Fruit fly (Drosophila melanogaster) whole organism, adult: ENCODE results near the gene Pura.

Source experiments
- CG11617 ChIP-seq: fragments of 200-800 bp; sonication (Bioruptor generic); optimal IDR thresholded peaks from 2 replicates; lab custom pipeline; 2017; ENCODE audit warnings: mild to moderate bottlenecking, missing biosample characterization, missing genetic modification reagents, missing genetic modification characterization
- CG12768 ChIP-seq: fragments of 200-800 bp; sonication (Bioruptor generic); optimal IDR thresholded peaks from 2 replicates; lab custom pipeline; 2017; ENCODE audit warnings: missing biosample characterization, missing genetic modification characterization, mild to moderate bottlenecking, moderate library complexity, missing genetic modification reagents
- CG14711 ChIP-seq: fragments of 200-800 bp; sonication (Bioruptor generic); optimal IDR thresholded peaks from 2 replicates; lab custom pipeline; 2018; ENCODE audit warnings: missing biosample characterization, mild to moderate bottlenecking, missing genetic modification characterization, moderate library complexity
- CG1620 ChIP-seq: fragments of 200-800 bp; sonication (Bioruptor generic); optimal IDR thresholded peaks from 2 replicates; lab custom pipeline; 2016; ENCODE audit warnings: missing biosample characterization, missing genetic modification characterization
- CG33017 ChIP-seq: fragments of 200-800 bp; sonication (Bioruptor generic); optimal IDR thresholded peaks from 2 replicates; lab custom pipeline; 2018; ENCODE audit warnings: missing biosample characterization, mild to moderate bottlenecking, missing genetic modification characterization, moderate library complexity
- CG5204 ChIP-seq: fragments of 200-800 bp; sonication (Bioruptor generic); optimal IDR thresholded peaks from 2 replicates; lab custom pipeline; 2016; ENCODE audit warnings: missing biosample characterization, missing genetic modification characterization
- CG7045 ChIP-seq: fragments of 200-800 bp; sonication (Bioruptor generic); optimal IDR thresholded peaks from 2 replicates; lab custom pipeline; 2017; ENCODE audit warnings: missing biosample characterization, mild to moderate bottlenecking, missing genetic modification characterization
- CG7101 ChIP-seq: fragments of 200-800 bp; sonication (Bioruptor generic); optimal IDR thresholded peaks from 2 replicates; lab custom pipeline; 2018; ENCODE audit warnings: missing biosample characterization, mild to moderate bottlenecking, missing genetic modification characterization, moderate library complexity
- Clk ChIP-seq: fragments of 200-800 bp; sonication (Bioruptor generic); optimal IDR thresholded peaks from 2 replicates; lab custom pipeline; 2017; ENCODE audit warnings: missing biosample characterization, missing genetic modification characterization
- Mnt ChIP-seq: fragments of 200-800 bp; sonication (Bioruptor generic); optimal IDR thresholded peaks from 2 replicates; lab custom pipeline; 2016; ENCODE audit warnings: missing biosample characterization, mild to moderate bottlenecking, missing genetic modification characterization
- bab1 ChIP-seq: fragments of 200-800 bp; sonication (Bioruptor generic); optimal IDR thresholded peaks from 3 replicates; lab custom pipeline; 2019; ENCODE audit warnings: missing biosample characterization, mild to moderate bottlenecking, missing genetic modification characterization, moderate library complexity
- cic ChIP-seq: fragments of 200-800 bp; sonication (Bioruptor generic); optimal IDR thresholded peaks from 2 replicates; lab custom pipeline; 2017; ENCODE audit warnings: missing biosample characterization, mild to moderate bottlenecking, missing genetic modification characterization, moderate library complexity
- kay ChIP-seq: fragments of 200-800 bp; sonication (Bioruptor generic); peaks from one replicate; lab custom pipeline; 2016; ENCODE audit warnings: missing biosample characterization, missing genetic modification characterization, borderline replicate concordance
- ovo ChIP-seq: fragments of 200-800 bp; sonication (Bioruptor generic); optimal IDR thresholded peaks from 2 replicates; lab custom pipeline; 2016; ENCODE audit warnings: missing biosample characterization, missing genetic modification characterization
- pad ChIP-seq: fragments of 200-800 bp; sonication (Bioruptor generic); optimal IDR thresholded peaks from 3 replicates; lab custom pipeline; 2017; ENCODE audit warnings: missing biosample characterization, missing genetic modification characterization, mild to moderate bottlenecking, moderate library complexity, missing genetic modification reagents
- tj ChIP-seq: fragments of 200-800 bp; sonication (Bioruptor generic); optimal IDR thresholded peaks from 3 replicates; lab custom pipeline; 2017; ENCODE audit warnings: missing biosample characterization, mild to moderate bottlenecking, missing genetic modification characterization, moderate library complexity
- toe ChIP-seq: fragments of 200-800 bp; sonication (Bioruptor generic); optimal IDR thresholded peaks from 2 replicates; lab custom pipeline; 2016; ENCODE audit warnings: missing biosample characterization, missing genetic modification characterization

Pura gene

dm6 chr3L:7650248-7650647 is 57.4 kb downstream of the Pura start, which contains the start of gene CG32373:
Gene CG32373, plus strand, starts transcription at chr3L:7650548.
- TF ChIP-seq bab1 (GFP tag; lab: Kevin White, UChicago) (no peak), kay (no peak), ovo (GFP tag; lab: Kevin White, UChicago) (peak; percentile 77), CG1620 (GFP tag; lab: Kevin White, UChicago) (no peak), CG12768 (GFP tag; lab: Kevin White, UChicago) (no peak), CG11617 (no peak), pad (GFP tag; lab: Kevin White, UChicago) (peak; percentile 44), tj (GFP tag; lab: Kevin White, UChicago) (no peak), CG5204 (GFP tag; lab: Kevin White, UChicago) (no peak), toe (GFP tag; lab: Kevin White, UChicago) (no peak), CG33017 (tag; lab: Kevin White, UChicago) (no peak), cic (GFP tag; lab: Kevin White, UChicago) (no peak)

dm6 chr3L:7650968-7651367 is 58.1 kb downstream of the Pura start, which contains the start of gene PGRP-SD:
Gene PGRP-SD, plus strand, starts transcription at chr3L:7651180.
- TF ChIP-seq tj (GFP tag; lab: Kevin White, UChicago) (no peak), ovo (GFP tag; lab: Kevin White, UChicago) (no peak), CG7101 (tag; lab: Kevin White, UChicago) (no peak), CG14711 (no peak), CG33017 (tag; lab: Kevin White, UChicago) (no peak), bab1 (GFP tag; lab: Kevin White, UChicago) (no peak), CG11617 (no peak), Mnt (no peak), kay (no peak), pad (GFP tag; lab: Kevin White, UChicago) (no peak), CG7045 (no peak), CG1620 (GFP tag; lab: Kevin White, UChicago) (no peak), toe (GFP tag; lab: Kevin White, UChicago) (no peak), Clk (GFP tag; lab: Kevin White, UChicago) (no peak), cic (GFP tag; lab: Kevin White, UChicago) (no peak)

dm6 chr3L:7654048-7654961 is 61.4 kb downstream of the Pura start, which contains the start of gene CG7492:
Gene CG7492, minus strand, starts transcription at chr3L:7654752.
- peak; percentile 55 for TF ChIP-seq tj (GFP tag; lab: Kevin White, UChicago)
- TF ChIP-seq bab1 (GFP tag; lab: Kevin White, UChicago): no peak
- no peak for TF ChIP-seq cic (GFP tag; lab: Kevin White, UChicago)
